Worm (Caenorhabditis elegans) whole organism, L3 larva: ENCODE results near the gene R31.2.

Source experiments
- egl-27 ChIP-seq: sonication (generic microtip); optimal IDR thresholded peaks from 4 replicates; lab custom pipeline; 2017; ENCODE audit warnings: missing biosample characterization, missing genetic modification reagents, missing genetic modification characterization
- zag-1 ChIP-seq: fragments of 150-350 bp; optimal IDR thresholded peaks from 2 replicates; lab custom pipeline; 2014; ENCODE audit warnings: missing biosample characterization, missing genetic modification characterization
- ztf-4 ChIP-seq: fragments of 150-350 bp; optimal IDR thresholded peaks from 2 replicates; lab custom pipeline; 2014; ENCODE audit warnings: missing biosample characterization, missing genetic modification characterization

ce11 chrV:11899149-11899548, 18.2 kb upstream of the R31.2 start, which contains the start of gene sma-1:
- TF ChIP-seq zag-1 (tag; lab: Kevin White, UChicago) (no peak), egl-27 (tag; lab: Kevin White, UChicago) (no peak), ztf-4 (no peak)
